Worm (Caenorhabditis elegans) whole organism, L4 larva: ENCODE data around the gene Y37D8A.16.
A peak's percentile ranks its signal among the peaks of the same experiment; 100 is the strongest.

Experiments used
- Y48G9A.11 ChIP-seq: fragments of 200-800 bp; sonication (Bioruptor generic); IDR thresholded peaks from 2 replicates; pipeline ENCODE4 v1.3.6; 2022; ENCODE audit warnings: missing genetic modification reagents, missing genetic modification characterization, missing compliant biosample characterization
- Y75B8A.6 ChIP-seq: fragments of 200-800 bp; sonication (Bioruptor generic); IDR thresholded peaks from 2 replicates; pipeline ENCODE4 v1.3.6; 2022; ENCODE audit warnings: missing genetic modification reagents, missing genetic modification characterization, missing compliant biosample characterization
- aha-1 ChIP-seq: fragments of 150-350 bp; peaks from one replicate; lab custom pipeline; 2014; ENCODE audit warnings: missing biosample characterization, missing genetic modification characterization
- aly-2 ChIP-seq: sonication (generic microtip); optimal IDR thresholded peaks from 2 replicates; lab custom pipeline; 2018; ENCODE audit warnings: missing biosample characterization, missing genetic modification characterization
- arid-1 ChIP-seq: fragments of 200-800 bp; sonication (Bioruptor generic); conservative IDR thresholded peaks from 2 replicates; pipeline ENCODE4 v1.3.6; 2022; ENCODE audit warnings: missing genetic modification reagents, missing genetic modification characterization, missing compliant biosample characterization
- ceh-28 ChIP-seq: fragments of 150-350 bp; optimal IDR thresholded peaks from 2 replicates; lab custom pipeline; 2014; ENCODE audit warnings: missing biosample characterization, missing genetic modification reagents, missing genetic modification characterization
- daf-19 ChIP-seq: fragments of 200-800 bp; sonication (Bioruptor generic); conservative IDR thresholded peaks from 2 replicates; pipeline ENCODE4 v1.3.6; 2022; ENCODE audit warnings: missing genetic modification characterization, missing compliant biosample characterization
- daf-8 ChIP-seq: fragments of 200-800 bp; sonication (Bioruptor generic); IDR thresholded peaks from 2 replicates; pipeline ENCODE4 v1.3.6; 2022; ENCODE audit warnings: missing genetic modification characterization, missing compliant biosample characterization
- dmd-6 ChIP-seq: fragments of 200-800 bp; sonication (Bioruptor generic); IDR thresholded peaks from 2 replicates; pipeline ENCODE4 v1.3.6; 2022; ENCODE audit warnings: missing genetic modification reagents, missing genetic modification characterization, missing compliant biosample characterization
- fkh-10 ChIP-seq: fragments of 150-350 bp; optimal IDR thresholded peaks from 2 replicates; lab custom pipeline; 2014; ENCODE audit warnings: missing biosample characterization, missing genetic modification reagents, missing genetic modification characterization
- jun-1 ChIP-seq: fragments of 150-350 bp; optimal IDR thresholded peaks from 2 replicates; lab custom pipeline; 2014; ENCODE audit warnings: missing biosample characterization, missing genetic modification reagents, missing genetic modification characterization
- lin-38 ChIP-seq: fragments of 200-800 bp; sonication (Bioruptor generic); IDR thresholded peaks from 2 replicates; pipeline ENCODE4 v1.3.6; 2022; ENCODE audit warnings: missing genetic modification reagents, missing genetic modification characterization, missing compliant biosample characterization
- lin-39 ChIP-seq: fragments of 150-350 bp; optimal IDR thresholded peaks from 2 replicates; lab custom pipeline; 2014; ENCODE audit warnings: missing biosample characterization, missing genetic modification reagents, missing genetic modification characterization
- madf-5 ChIP-seq, 2 experiments: fragments of 200-800 bp; sonication (Bioruptor generic); IDR thresholded peaks; 2 replicates each; pipeline ENCODE4 v1.3.6; 2022; ENCODE audit warnings: missing compliant biosample characterization in 2 of 2, missing genetic modification characterization in 2 of 2
- mes-2 ChIP-seq: sonication (generic microtip); optimal IDR thresholded peaks from 2 replicates; lab custom pipeline; 2016; ENCODE audit warnings: missing genotype, mild to moderate bottlenecking, missing genetic modification characterization, missing compliant biosample characterization; ENCODE audit not compliant: poor library complexity, severe bottlenecking
- nhr-111 ChIP-seq: fragments of 200-800 bp; sonication (Bioruptor generic); optimal IDR thresholded peaks from 2 replicates; lab custom pipeline; 2018; ENCODE audit warnings: mild to moderate bottlenecking, missing genetic modification characterization, missing compliant biosample characterization
- nhr-237 ChIP-seq: sonication (generic microtip); optimal IDR thresholded peaks from 2 replicates; lab custom pipeline; 2017; ENCODE audit warnings: missing biosample characterization, missing genetic modification characterization
- nhr-25 ChIP-seq: sonication (generic microtip); optimal IDR thresholded peaks from 2 replicates; lab custom pipeline; 2017; ENCODE audit warnings: missing genetic modification characterization, mild to moderate bottlenecking, missing compliant biosample characterization, antibody characterized with exemption, moderate library complexity, borderline replicate concordance; ENCODE audit not compliant: insufficient read depth
- nhr-28 ChIP-seq: fragments of 150-350 bp; optimal IDR thresholded peaks from 2 replicates; lab custom pipeline; 2014; ENCODE audit warnings: missing biosample characterization, missing genetic modification characterization
- nhr-48 ChIP-seq: sonication (generic microtip); optimal IDR thresholded peaks from 2 replicates; lab custom pipeline; 2016; ENCODE audit warnings: mild to moderate bottlenecking, missing genetic modification characterization, missing compliant biosample characterization
- nhr-6 ChIP-seq: fragments of 150-350 bp; optimal IDR thresholded peaks from 2 replicates; lab custom pipeline; 2014; ENCODE audit warnings: missing biosample characterization, missing genetic modification characterization
- nhr-77 ChIP-seq: fragments of 150-350 bp; optimal IDR thresholded peaks from 2 replicates; lab custom pipeline; 2014; ENCODE audit warnings: missing biosample characterization, missing genetic modification characterization
- saeg-2 ChIP-seq: fragments of 200-800 bp; sonication (Bioruptor generic); IDR thresholded peaks from 2 replicates; pipeline ENCODE4 v1.3.6; 2022; ENCODE audit warnings: missing genetic modification reagents, missing genetic modification characterization, missing compliant biosample characterization
- set-16 ChIP-seq: fragments of 200-800 bp; sonication (Bioruptor generic); IDR thresholded peaks from 2 replicates; pipeline ENCODE4 v1.3.6; 2022; ENCODE audit warnings: missing genetic modification reagents, missing genetic modification characterization, missing compliant biosample characterization
- skn-1 ChIP-seq: fragments of 150-350 bp; optimal IDR thresholded peaks from 2 replicates; lab custom pipeline; 2014; ENCODE audit warnings: missing biosample characterization, missing genetic modification characterization
- spr-3 ChIP-seq: fragments of 200-800 bp; sonication (Bioruptor generic); optimal IDR thresholded peaks from 2 replicates; lab custom pipeline; 2018; ENCODE audit warnings: mild to moderate bottlenecking, missing genetic modification characterization, missing compliant biosample characterization
- unc-62 ChIP-seq, 3 experiments: fragments of 150-350 bp in 1 of 3; sonication (generic microtip); optimal IDR thresholded peaks in 2 of 3; peaks in 1 of 3; 1 replicate in 1 of 3; 2 replicates in 2 of 3; lab custom pipeline; 2014 to 2017; ENCODE audit warnings: missing biosample characterization in 3 of 3, missing genetic modification characterization in 3 of 3, missing genetic modification reagents in 3 of 3, missing genotype in 1 of 3
- zip-11 ChIP-seq: fragments of 200-800 bp; sonication (Bioruptor generic); IDR thresholded peaks from 2 replicates; pipeline ENCODE4 v1.3.6; 2022; ENCODE audit warnings: missing genetic modification characterization, missing compliant biosample characterization

Y37D8A.16 gene

ce11 chrIII:12904987-12905541 lies 13.4 kb downstream of the Y37D8A.16 start, which contains the start of gene cox-5A (continued):
- TF ChIP-seq zip-11 (GFP tag; lab: Robert Waterston, UW) (no peak), arid-1 (GFP tag; lab: Robert Waterston, UW) (peak; percentile 98), ceh-28 (tag; lab: Kevin White, UChicago) (peak; percentile 95), aha-1 (tag; lab: Kevin White, UChicago) (peak; percentile 100), madf-5 (GFP tag; IDR thresholded peaks at IDR 0.05; lab: Robert Waterston, UW) (peak; percentile 72 to 74; a peak in 2 of 4 replicates)

- no peak for TF ChIP-seq arid-1 (GFP tag; lab: Robert Waterston, UW)
- TF ChIP-seq unc-62 (GFP tag; optimal IDR thresholded peaks at IDR 0.05 in 1 of 2; lab: Kevin White, UChicago) = peak in 1 of 2 experiments; percentile 69
- no peak for TF ChIP-seq unc-62 (tag; optimal IDR thresholded peaks at IDR 0.05; lab: Kevin White, UChicago)
- no peak for TF ChIP-seq jun-1
- TF ChIP-seq lin-39 (tag; lab: Kevin White, UChicago) = no peak
- TF ChIP-seq, all 104 proteins: peak for 1
Measured at ce11 chrIII:12904052-12904451, 14.4 kb downstream of the Y37D8A.16 start.

- TF ChIP-seq unc-62 (GFP tag; optimal IDR thresholded peaks at IDR 0.05 in 1 of 2; lab: Kevin White, UChicago) = peak in 1 of 2 experiments; percentile 50
- no peak for TF ChIP-seq unc-62 (tag; optimal IDR thresholded peaks at IDR 0.05; lab: Kevin White, UChicago)
- TF ChIP-seq nhr-111 (GFP tag; lab: Kevin White, UChicago) = no peak
Measured at ce11 chrIII:12894207-12894606, 24.3 kb downstream of the Y37D8A.16 start.

ce11 chrIII:12892767-12893166 lies 25.7 kb downstream of the Y37D8A.16 start:
- TF ChIP-seq fkh-10 (GFP tag; lab: Kevin White, UChicago) = peak; percentile 46
- no peak for TF ChIP-seq nhr-48 (tag; lab: Kevin White, UChicago)

- TF ChIP-seq unc-62 (GFP tag; optimal IDR thresholded peaks at IDR 0.05 in 1 of 2; lab: Kevin White, UChicago) = peak in 1 of 2 experiments; percentile 20
- no peak for TF ChIP-seq unc-62 (tag; optimal IDR thresholded peaks at IDR 0.05; lab: Kevin White, UChicago)
- no peak for TF ChIP-seq nhr-28
- TF ChIP-seq spr-3 (GFP tag; lab: Kevin White, UChicago) = no peak
- no peak for TF ChIP-seq aly-2 (tag; lab: Kevin White, UChicago)
- no peak for TF ChIP-seq nhr-6
- no peak for TF ChIP-seq Y75B8A.6 (GFP tag; lab: Robert Waterston, UW)
- TF ChIP-seq saeg-2 (GFP tag; lab: Robert Waterston, UW) = no peak
Measured at ce11 chrIII:12891580-12891979, 26.9 kb downstream of the Y37D8A.16 start, which contains the start of the genes Y37D8A.29 and unc-71. TSS of gene Y37D8A.29 (minus strand) at chrIII:12891680. TSS of gene unc-71 (minus strand) at chrIII:12891738.

ce11 chrIII:12885153-12885552 lies 33.3 kb downstream of the Y37D8A.16 start:
- TF ChIP-seq nhr-77 (tag; lab: Kevin White, UChicago) = no peak
- TF ChIP-seq nhr-237 (tag; lab: Kevin White, UChicago) = no peak
- TF ChIP-seq saeg-2 (GFP tag; lab: Robert Waterston, UW) = no peak
- TF ChIP-seq set-16 = peak; percentile 19; the same call in 1 of the 2 replicates
- TF ChIP-seq skn-1 (tag; lab: Kevin White, UChicago) = no peak
- no peak for TF ChIP-seq nhr-25 (tag; lab: Kevin White, UChicago)

- TF ChIP-seq Y75B8A.6 (GFP tag; lab: Robert Waterston, UW) (0 out of 2 replicates have a peak, but pooled peaks have one; percentile 6), daf-19 (GFP tag; lab: Robert Waterston, UW) (no peak)
Measured at ce11 chrIII:12880704-12881103, 37.8 kb downstream of the Y37D8A.16 start.

- TF ChIP-seq Y48G9A.11 (GFP tag; lab: Robert Waterston, UW) (peak; percentile 62; the same call in 1 of the 2 replicates), mes-2 (tag; lab: Kevin White, UChicago) (peak; percentile 4), aha-1 (tag; lab: Kevin White, UChicago) (peak; percentile 23), dmd-6 (GFP tag; lab: Robert Waterston, UW) (0 out of 2 replicates have a peak, but pooled peaks have one; percentile 8), daf-8 (no peak), lin-38 (GFP tag; lab: Robert Waterston, UW) (peak; percentile 36; the same call in 1 of the 2 replicates)
- TF ChIP-seq, all 104 proteins: peak for 5
Measured at ce11 chrIII:12877527-12878234, 40.8 kb downstream of the Y37D8A.16 start, which contains the start of the genes cec-7 and enu-3.5. TSS of gene cec-7 (minus strand) at chrIII:12877577. TSS of gene enu-3.5 (plus strand) at chrIII:12878196.
